Fruit fly (Drosophila melanogaster) whole organism, wandering third instar larva: ENCODE measurements around the gene Wnt5.
A peak's percentile ranks its signal among the peaks of the same experiment; 100 is the strongest.

ENCODE experiments used
- Abd-B ChIP-seq: fragments of >200 bp; optimal IDR thresholded peaks from 2 replicates; lab custom pipeline; 2017; ENCODE audit warnings: missing biosample characterization, missing genetic modification characterization
- CG32264 ChIP-seq: fragments of 200-800 bp; sonication (Bioruptor generic); optimal IDR thresholded peaks from 2 replicates; lab custom pipeline; 2016; ENCODE audit warnings: missing biosample characterization, missing genetic modification characterization
- CG9705 ChIP-seq: fragments of 200-800 bp; sonication (Bioruptor generic); optimal IDR thresholded peaks from 2 replicates; lab custom pipeline; 2018; ENCODE audit warnings: missing biosample characterization, mild to moderate bottlenecking, missing genetic modification characterization
- CrebA ChIP-seq: fragments of 200-800 bp; sonication (Bioruptor generic); optimal IDR thresholded peaks from 2 replicates; lab custom pipeline; 2016; ENCODE audit warnings: missing biosample characterization, mild to moderate bottlenecking, missing genetic modification characterization, borderline replicate concordance
- Dif ChIP-seq: fragments of 200-275, 200-300 bp; sonication (Bioruptor generic); optimal IDR thresholded peaks from 2 replicates; lab custom pipeline; 2018; ENCODE audit warnings: missing biosample characterization, missing genetic modification characterization; ENCODE audit not compliant: partially characterized antibody
- GATAd ChIP-seq: sonication (Bioruptor generic); optimal IDR thresholded peaks from 2 replicates; lab custom pipeline; 2016; ENCODE audit warnings: missing biosample characterization, missing genetic modification characterization
- HLH106 ChIP-seq: fragments of 200-800 bp; optimal IDR thresholded peaks from 3 replicates; lab custom pipeline; 2019; ENCODE audit warnings: missing biosample characterization, mild to moderate bottlenecking, missing genetic modification characterization, moderate library complexity
- Hnf4 ChIP-seq: fragments of 200-800 bp; sonication (Bioruptor generic); optimal IDR thresholded peaks from 2 replicates; lab custom pipeline; 2016; ENCODE audit warnings: missing biosample characterization, mild to moderate bottlenecking, missing genetic modification characterization
- Hr78 ChIP-seq: fragments of >200 bp; optimal IDR thresholded peaks from 2 replicates; lab custom pipeline; 2017; ENCODE audit warnings: missing biosample characterization, missing genetic modification characterization
- Hr83 ChIP-seq: fragments of 200-300 bp; sonication (Bioruptor generic); optimal IDR thresholded peaks from 2 replicates; lab custom pipeline; 2016; ENCODE audit warnings: missing biosample characterization, mild to moderate bottlenecking, missing genetic modification characterization, moderate library complexity; ENCODE audit not compliant: poor library complexity, severe bottlenecking
- Jra ChIP-seq: sonication (Bioruptor generic); optimal IDR thresholded peaks from 2 replicates; lab custom pipeline; 2016; ENCODE audit warnings: missing biosample characterization, missing genetic modification characterization
- Mio ChIP-seq: sonication (Bioruptor generic); optimal IDR thresholded peaks from 2 replicates; lab custom pipeline; 2016; ENCODE audit warnings: missing biosample characterization, missing genetic modification characterization
- Myc ChIP-seq: fragments of >200 bp; optimal IDR thresholded peaks from 2 replicates; lab custom pipeline; 2017
- N ChIP-seq: fragments of >200 bp; optimal IDR thresholded peaks from 2 replicates; lab custom pipeline; 2018; ENCODE audit warnings: missing biosample characterization, missing external identifiers, missing genetic modification characterization
- OdsH ChIP-seq: fragments of 200-800 bp; sonication (Bioruptor generic); optimal IDR thresholded peaks from 2 replicates; lab custom pipeline; 2016; ENCODE audit warnings: missing biosample characterization, mild to moderate bottlenecking, missing genetic modification characterization
- Rel ChIP-seq, 2 experiments: fragments of 200-800 bp; sonication (Bioruptor generic) in 1 of 2; optimal IDR thresholded peaks; 2 replicates in 1 of 2; 3 replicates in 1 of 2; lab custom pipeline; 2016 to 2019; ENCODE audit warnings: mild to moderate bottlenecking in 2 of 2, missing biosample characterization in 2 of 2, missing genetic modification characterization in 2 of 2, moderate library complexity in 1 of 2
- Sp1 ChIP-seq: fragments of 200-800 bp; sonication (Bioruptor generic); optimal IDR thresholded peaks from 3 replicates; lab custom pipeline; 2019; ENCODE audit warnings: missing biosample characterization, mild to moderate bottlenecking, missing genetic modification characterization, moderate library complexity
- Vsx2 ChIP-seq: fragments of 200-300, 225-300 bp; sonication (Bioruptor generic); optimal IDR thresholded peaks from 2 replicates; lab custom pipeline; 2018; ENCODE audit warnings: missing biosample characterization, missing genetic modification characterization; ENCODE audit not compliant: partially characterized antibody
- br ChIP-seq: fragments of 200-800 bp; sonication (Bioruptor generic); optimal IDR thresholded peaks from 2 replicates; lab custom pipeline; 2016; ENCODE audit warnings: missing biosample characterization, missing genetic modification characterization
- brk ChIP-seq: fragments of 200-800 bp; sonication (Bioruptor generic); optimal IDR thresholded peaks from 2 replicates; lab custom pipeline; 2016; ENCODE audit warnings: missing biosample characterization, mild to moderate bottlenecking, missing genetic modification characterization
- dl ChIP-seq, 2 experiments: fragments of 175-275, 200-275 bp in 1 of 2; fragments of 200-275 bp in 1 of 2; sonication (Bioruptor generic); optimal IDR thresholded peaks; lab custom pipeline; 2018; ENCODE audit warnings: mild to moderate bottlenecking in 2 of 2, missing biosample characterization in 2 of 2, missing genetic modification characterization in 2 of 2, moderate library complexity in 2 of 2; ENCODE audit not compliant: partially characterized antibody in 2 of 2, insufficient read depth in 1 of 2
- dmrt93B ChIP-seq: fragments of 200-800 bp; sonication (Bioruptor generic); optimal IDR thresholded peaks from 2 replicates; lab custom pipeline; 2018; ENCODE audit warnings: missing biosample characterization, mild to moderate bottlenecking, missing genetic modification characterization
- dsf ChIP-seq: sonication (Bioruptor generic); optimal IDR thresholded peaks from 2 replicates; lab custom pipeline; 2016; ENCODE audit warnings: missing biosample characterization, missing genetic modification characterization, borderline replicate concordance
- ey ChIP-seq: fragments of 200-800 bp; sonication (Bioruptor generic); optimal IDR thresholded peaks from 2 replicates; lab custom pipeline; 2016; ENCODE audit warnings: missing biosample characterization, missing genetic modification characterization
- foxo ChIP-seq, 2 experiments: fragments of 200-800 bp; sonication (Bioruptor generic); optimal IDR thresholded peaks; 2 replicates in 1 of 2; 3 replicates in 1 of 2; lab custom pipeline; 2016 to 2017; ENCODE audit warnings: missing biosample characterization in 2 of 2, missing genetic modification characterization in 2 of 2
- fru ChIP-seq: fragments of 200-800 bp; sonication (Bioruptor generic); optimal IDR thresholded peaks from 3 replicates; lab custom pipeline; 2016; ENCODE audit warnings: missing biosample characterization, mild to moderate bottlenecking, missing genetic modification characterization
- h ChIP-seq: fragments of 200-800 bp; sonication (Bioruptor generic); optimal IDR thresholded peaks from 3 replicates; lab custom pipeline; 2016; ENCODE audit warnings: missing biosample characterization, mild to moderate bottlenecking, missing genetic modification characterization
- jim ChIP-seq: fragments of 175-275, 200-325 bp; sonication (Bioruptor generic); optimal IDR thresholded peaks from 2 replicates; lab custom pipeline; 2016; ENCODE audit warnings: missing biosample characterization, mild to moderate bottlenecking, missing genetic modification characterization
- lola ChIP-seq: fragments of >200 bp; optimal IDR thresholded peaks from 2 replicates; lab custom pipeline; 2017; ENCODE audit warnings: missing biosample characterization, missing genetic modification characterization
- pan ChIP-seq: fragments of >200 bp; optimal IDR thresholded peaks from 2 replicates; lab custom pipeline; 2017
- psq ChIP-seq: fragments of 200-800 bp; sonication (Bioruptor generic); optimal IDR thresholded peaks from 3 replicates; lab custom pipeline; 2017; ENCODE audit warnings: missing biosample characterization, mild to moderate bottlenecking, missing genetic modification characterization, moderate library complexity
- rgr ChIP-seq: fragments of 200-800 bp; sonication (Bioruptor generic); optimal IDR thresholded peaks from 3 replicates; lab custom pipeline; 2016; ENCODE audit warnings: missing biosample characterization, mild to moderate bottlenecking, missing genetic modification characterization
- sage ChIP-seq: fragments of 200-800 bp; sonication (Bioruptor generic); optimal IDR thresholded peaks from 2 replicates; lab custom pipeline; 2016; ENCODE audit warnings: missing biosample characterization, mild to moderate bottlenecking, missing genetic modification characterization
- tai ChIP-seq: sonication (Bioruptor generic); optimal IDR thresholded peaks from 2 replicates; lab custom pipeline; 2016; ENCODE audit warnings: missing biosample characterization, missing genetic modification characterization
- usp ChIP-seq: fragments of >200 bp; optimal IDR thresholded peaks from 2 replicates; lab custom pipeline; 2017; ENCODE audit warnings: missing biosample characterization, missing genetic modification characterization
- woc ChIP-seq: sonication (Bioruptor generic); optimal IDR thresholded peaks from 2 replicates; lab custom pipeline; 2016; ENCODE audit warnings: missing biosample characterization, mild to moderate bottlenecking, missing genetic modification characterization

Wnt5 gene

DNA sequence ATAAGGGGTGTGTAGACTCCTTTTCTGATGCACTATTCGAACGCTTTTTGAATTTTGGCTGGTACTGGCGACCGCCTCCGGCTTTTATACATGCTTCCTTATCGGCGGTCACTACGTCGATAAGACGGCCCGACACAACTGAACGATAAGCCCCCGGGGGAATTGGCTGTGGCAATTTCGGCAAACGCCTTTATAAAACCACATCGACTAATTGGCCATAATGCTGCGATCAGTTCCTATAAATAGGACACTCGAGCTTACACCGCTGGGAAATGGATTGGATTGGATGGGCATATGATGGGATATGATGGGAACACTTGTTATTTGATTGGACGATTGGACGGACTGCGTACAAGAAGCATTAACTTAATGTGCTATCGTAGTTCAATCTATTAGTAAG, 13.3 kb downstream of the Wnt5 start, which contains the start of gene CG15044:
CG15044 (minus strand) TSS at position 66 of the 400 bp plus-strand sequence.
- TF ChIP-seq Rel (GFP tag; optimal IDR thresholded peaks at IDR 0.05; lab: Kevin White, UChicago) (no peak), Rel (tag; optimal IDR thresholded peaks at IDR 0.05; lab: Kevin White, UChicago) (peak; percentile 8), Myc (no peak), Vsx2 (GFP tag; lab: Kevin White, UChicago) (peak; percentile 63), tai (no peak), Sp1 (GFP tag; lab: Kevin White, UChicago) (no peak), sage (GFP tag; lab: Kevin White, UChicago) (no peak)

DNA sequence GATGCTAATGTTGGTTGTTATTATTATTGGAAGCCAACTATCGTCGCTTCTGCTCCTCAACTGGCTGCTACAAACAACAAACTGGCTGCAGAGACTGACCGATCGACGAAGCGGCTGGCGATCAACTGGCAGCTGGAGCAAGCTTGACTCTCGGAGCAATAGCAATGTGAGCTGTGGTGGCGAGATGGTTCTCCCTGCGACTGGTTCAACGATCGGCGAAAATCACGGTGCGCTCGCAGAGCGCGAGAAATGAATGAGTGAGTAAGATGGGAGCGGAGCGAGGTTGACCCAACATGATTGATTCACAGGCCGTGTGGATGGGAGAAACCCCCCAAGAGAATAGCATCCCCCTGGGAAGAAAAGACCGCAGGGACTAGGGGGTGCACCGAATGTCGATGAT, 15.7 kb downstream of the Wnt5 start, which contains the start of gene CG15046:
CG15046 (minus strand) TSS at position 112 of the 400 bp plus-strand sequence.
- TF ChIP-seq pan (lab: Kevin White, UChicago) (no peak), Vsx2 (GFP tag; lab: Kevin White, UChicago) (peak; percentile 29), dmrt93B (GFP tag; lab: Kevin White, UChicago) (no peak), Rel (GFP tag; optimal IDR thresholded peaks at IDR 0.05; lab: Kevin White, UChicago) (no peak), Rel (tag; optimal IDR thresholded peaks at IDR 0.05; lab: Kevin White, UChicago) (peak; percentile 38), dl (GFP tag; optimal IDR thresholded peaks at IDR 0.05; lab: Kevin White, UChicago; ENCODE audit: insufficient read depth in 1 of 2, partially characterized antibody in 2 of 2) (peak; percentile 72 to 73), sage (GFP tag; lab: Kevin White, UChicago) (no peak), h (GFP tag; lab: Kevin White, UChicago) (no peak), Dif (GFP tag; lab: Kevin White, UChicago) (peak; percentile 61)
- TF ChIP-seq, all 38 proteins: peak for 4

DNA sequence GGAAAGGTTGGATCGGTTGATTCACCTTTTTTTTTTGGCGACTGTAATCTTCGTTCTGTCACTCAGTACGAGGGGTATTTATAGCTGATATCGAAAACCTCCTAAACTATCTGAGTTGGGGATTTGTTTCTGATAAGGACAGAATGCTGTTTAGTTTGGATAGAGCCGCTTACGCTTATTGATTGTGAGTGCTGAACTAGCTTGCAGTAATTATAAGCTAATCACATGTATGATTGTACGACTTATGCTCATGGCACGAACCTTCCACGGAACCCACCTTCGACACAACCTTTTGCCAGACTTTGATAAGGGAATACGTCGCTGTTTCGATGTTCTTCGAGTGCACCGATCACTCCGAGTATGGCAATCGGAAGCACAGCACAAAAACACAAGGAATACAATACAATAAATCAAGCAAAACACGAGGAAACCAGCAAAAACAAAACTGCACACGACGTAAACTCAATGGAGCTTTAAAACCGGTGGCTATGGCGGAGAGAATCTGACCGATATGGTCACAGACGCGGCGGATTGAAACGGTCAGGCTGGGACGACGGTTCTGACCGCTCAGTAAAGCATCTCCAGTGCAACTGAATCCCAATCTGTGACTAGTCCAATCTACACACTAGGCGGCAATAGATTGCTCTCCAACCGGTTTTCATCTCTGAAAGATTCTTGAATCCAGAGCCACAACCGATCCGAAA, 18.7 kb downstream of the Wnt5 start, which contains the start of gene psh:
psh (minus strand) TSS at position 566 of the 704 bp plus-strand sequence.
- TF ChIP-seq foxo (GFP tag; optimal IDR thresholded peaks at IDR 0.05; lab: Kevin White, UChicago) (peak in 1 of 2 experiments; percentile 19), Rel (GFP tag; optimal IDR thresholded peaks at IDR 0.05; lab: Kevin White, UChicago) (no peak), Rel (tag; optimal IDR thresholded peaks at IDR 0.05; lab: Kevin White, UChicago) (no peak)

DNA sequence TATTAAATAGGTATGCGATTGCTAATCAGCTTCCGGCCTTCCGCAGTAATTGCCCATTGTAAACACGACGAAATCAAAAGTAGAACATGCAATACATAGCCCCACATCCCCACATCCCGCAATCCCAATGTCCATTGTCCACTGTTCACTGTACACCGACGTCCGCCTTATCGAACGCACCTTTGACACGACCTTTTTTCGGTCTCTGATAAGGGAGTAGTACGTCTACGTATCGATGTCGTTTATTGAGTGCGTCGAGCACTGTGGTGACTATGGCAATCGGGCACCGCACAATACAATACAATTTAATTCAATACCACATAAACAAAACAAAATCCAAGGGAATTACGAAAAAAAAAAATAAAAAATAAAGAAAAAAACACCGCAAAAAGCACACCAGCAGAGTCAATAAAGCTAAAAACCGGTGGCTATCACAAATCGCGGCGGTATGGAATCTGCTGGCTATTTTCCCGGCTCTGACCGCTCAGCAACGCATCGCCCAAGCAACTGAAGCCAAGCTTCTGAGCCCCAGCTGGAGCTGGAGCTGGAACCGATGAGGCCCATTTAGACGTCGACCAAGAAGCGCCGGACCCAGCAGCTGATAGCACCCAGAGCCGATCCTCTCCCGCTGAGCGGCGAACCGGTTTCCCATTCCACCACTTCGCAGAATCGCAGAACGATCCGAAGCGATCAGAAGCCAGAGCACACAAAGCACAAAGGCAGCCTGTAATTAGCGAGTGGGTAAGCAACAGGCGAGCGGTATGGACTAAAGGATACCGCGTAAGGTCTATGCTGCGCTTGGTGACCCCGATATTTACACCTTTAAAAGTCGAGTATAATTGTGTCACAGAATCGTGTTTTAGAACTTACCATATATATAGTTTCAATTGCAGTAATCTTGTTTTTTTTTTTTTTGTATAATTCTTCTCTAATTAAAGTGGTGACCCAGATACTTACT, 21.7 kb downstream of the Wnt5 start, which contains the start of gene Hayan:
Hayan (minus strand) TSS at position 512 of the 958 bp plus-strand sequence.
- TF ChIP-seq sage (GFP tag; lab: Kevin White, UChicago) (no peak), ey (GFP tag; lab: Kevin White, UChicago) (no peak), lola (GFP tag; lab: Kevin White, UChicago) (no peak), h (GFP tag; lab: Kevin White, UChicago) (peak; percentile 31), psq (GFP tag; lab: Kevin White, UChicago) (no peak), CG32264 (GFP tag; lab: Kevin White, UChicago) (no peak), pan (lab: Kevin White, UChicago) (no peak), Abd-B (no peak), CrebA (no peak), dmrt93B (GFP tag; lab: Kevin White, UChicago) (no peak), Jra (GFP tag; lab: Kevin White, UChicago) (no peak), Hr83 (GFP tag; lab: Kevin White, UChicago) (peak; percentile 12), OdsH (GFP tag; lab: Kevin White, UChicago) (no peak), rgr (no peak), HLH106 (tag; lab: Kevin White, UChicago) (no peak), Hnf4 (GFP tag; lab: Kevin White, UChicago) (peak; percentile 19), N (GFP tag; lab: Kevin White, UChicago) (no peak), Rel (GFP tag; optimal IDR thresholded peaks at IDR 0.05; lab: Kevin White, UChicago) (no peak), Rel (tag; optimal IDR thresholded peaks at IDR 0.05; lab: Kevin White, UChicago) (peak; percentile 89), woc (GFP tag; lab: Kevin White, UChicago) (peak; percentile 82), Hr78 (GFP tag; lab: Kevin White, UChicago) (no peak), usp (GFP tag; lab: Kevin White, UChicago) (no peak), CG9705 (no peak), jim (GFP tag; lab: Kevin White, UChicago) (no peak), br (GFP tag; lab: Kevin White, UChicago) (peak; percentile 53), Vsx2 (GFP tag; lab: Kevin White, UChicago) (peak; percentile 79), dsf (GFP tag; lab: Kevin White, UChicago) (no peak), Dif (GFP tag; lab: Kevin White, UChicago) (peak; percentile 78), Sp1 (GFP tag; lab: Kevin White, UChicago) (peak; percentile 69), brk (GFP tag; lab: Kevin White, UChicago) (no peak), Mio (GFP tag; lab: Kevin White, UChicago) (no peak), dl (GFP tag; optimal IDR thresholded peaks at IDR 0.05; lab: Kevin White, UChicago; ENCODE audit: insufficient read depth in 1 of 2, partially characterized antibody in 2 of 2) (peak in 1 of 2 experiments; percentile 12), fru (GFP tag; lab: Kevin White, UChicago) (peak; percentile 45), GATAd (GFP tag; lab: Kevin White, UChicago) (no peak)
